Worm (Caenorhabditis elegans) whole organism, L4 larva: ENCODE measurements around the gene H10E21.1.

Experiments
- F37D6.2 ChIP-seq: sonication (generic microtip); optimal IDR thresholded peaks from 2 replicates; lab custom pipeline; 2016; ENCODE audit warnings: mild to moderate bottlenecking, missing genetic modification characterization, missing compliant biosample characterization
- R02D3.7 ChIP-seq: fragments of 150-350 bp; sonication (generic microtip); optimal IDR thresholded peaks from 3 replicates; lab custom pipeline; 2014; ENCODE audit warnings: missing biosample characterization, missing genetic modification characterization
- Y48G9A.11 ChIP-seq: fragments of 200-800 bp; sonication (Bioruptor generic); IDR thresholded peaks from 2 replicates; pipeline ENCODE4 v1.3.6; 2022; ENCODE audit warnings: missing genetic modification reagents, missing genetic modification characterization, missing compliant biosample characterization
- Y75B8A.6 ChIP-seq: fragments of 200-800 bp; sonication (Bioruptor generic); IDR thresholded peaks from 2 replicates; pipeline ENCODE4 v1.3.6; 2022; ENCODE audit warnings: missing genetic modification reagents, missing genetic modification characterization, missing compliant biosample characterization
- arid-1 ChIP-seq: fragments of 200-800 bp; sonication (Bioruptor generic); conservative IDR thresholded peaks from 2 replicates; pipeline ENCODE4 v1.3.6; 2022; ENCODE audit warnings: missing genetic modification reagents, missing genetic modification characterization, missing compliant biosample characterization
- ceh-28 ChIP-seq: fragments of 150-350 bp; optimal IDR thresholded peaks from 2 replicates; lab custom pipeline; 2014; ENCODE audit warnings: missing biosample characterization, missing genetic modification reagents, missing genetic modification characterization
- ceh-82 ChIP-seq: sonication (generic microtip); optimal IDR thresholded peaks from 2 replicates; lab custom pipeline; 2017; ENCODE audit warnings: missing biosample characterization, missing genetic modification characterization
- ces-1 ChIP-seq: fragments of 150-350 bp; sonication (generic microtip); optimal IDR thresholded peaks from 4 replicates; lab custom pipeline; 2014; ENCODE audit warnings: missing biosample characterization, missing genetic modification reagents, missing genetic modification characterization
- daf-12 ChIP-seq: fragments of 150-350 bp; optimal IDR thresholded peaks from 2 replicates; lab custom pipeline; 2014; ENCODE audit warnings: missing biosample characterization, missing genetic modification reagents, missing genetic modification characterization
- daf-16 ChIP-seq, 3 experiments: sonication (generic microtip); optimal IDR thresholded peaks; 2 replicates each; lab custom pipeline; 2016 to 2017; ENCODE audit warnings: missing genetic modification characterization in 3 of 3, missing genetic modification reagents in 3 of 3, mild to moderate bottlenecking in 2 of 3, missing compliant biosample characterization in 2 of 3, missing biosample characterization in 1 of 3, moderate library complexity in 1 of 3
- dmd-6 ChIP-seq: fragments of 200-800 bp; sonication (Bioruptor generic); IDR thresholded peaks from 2 replicates; pipeline ENCODE4 v1.3.6; 2022; ENCODE audit warnings: missing genetic modification reagents, missing genetic modification characterization, missing compliant biosample characterization
- dve-1 ChIP-seq: sonication (generic microtip); optimal IDR thresholded peaks from 2 replicates; lab custom pipeline; 2017; ENCODE audit warnings: antibody characterized with exemption, mild to moderate bottlenecking, missing genetic modification characterization, missing compliant biosample characterization; ENCODE audit not compliant: insufficient read depth
- egl-43 ChIP-seq: fragments of 200-800 bp; sonication (Bioruptor generic); IDR thresholded peaks from 2 replicates; pipeline ENCODE4 v1.3.6; 2022; ENCODE audit warnings: missing genetic modification reagents, missing genetic modification characterization, missing compliant biosample characterization
- hlh-11 ChIP-seq: fragments of 200-800 bp; sonication (Bioruptor generic); optimal IDR thresholded peaks from 2 replicates; lab custom pipeline; 2018; ENCODE audit warnings: mild to moderate bottlenecking, missing genetic modification characterization, missing compliant biosample characterization
- hlh-30 ChIP-seq: sonication (generic microtip); optimal IDR thresholded peaks from 2 replicates; lab custom pipeline; 2017; ENCODE audit warnings: antibody characterized with exemption, mild to moderate bottlenecking, missing genetic modification characterization, missing compliant biosample characterization; ENCODE audit not compliant: insufficient read depth
- jun-1 ChIP-seq: fragments of 150-350 bp; optimal IDR thresholded peaks from 2 replicates; lab custom pipeline; 2014; ENCODE audit warnings: missing biosample characterization, missing genetic modification reagents, missing genetic modification characterization
- lin-13 ChIP-seq: fragments of 150-350 bp; optimal IDR thresholded peaks from 2 replicates; lab custom pipeline; 2014; ENCODE audit warnings: missing biosample characterization, missing genetic modification reagents, missing genetic modification characterization
- lin-15B ChIP-seq: fragments of 150-350 bp; sonication (generic microtip); optimal IDR thresholded peaks from 3 replicates; lab custom pipeline; 2014; ENCODE audit warnings: missing biosample characterization, missing genetic modification characterization
- lsy-2 ChIP-seq, 2 experiments: fragments of 150-350 bp in 1 of 2; sonication (generic microtip) in 1 of 2; optimal IDR thresholded peaks; 2 replicates each; lab custom pipeline; 2014 to 2017; ENCODE audit warnings: missing biosample characterization in 2 of 2, missing genetic modification characterization in 2 of 2
- mdl-1 ChIP-seq, 2 experiments: fragments of 150-350 bp in 1 of 2; sonication (generic microtip) in 1 of 2; optimal IDR thresholded peaks; 2 replicates each; lab custom pipeline; 2014 to 2017; ENCODE audit warnings: missing biosample characterization in 2 of 2, missing genetic modification characterization in 2 of 2
- mep-1 ChIP-seq: fragments of 150-350 bp; sonication (generic microtip); optimal IDR thresholded peaks from 3 replicates; lab custom pipeline; 2014; ENCODE audit warnings: missing biosample characterization, missing genetic modification characterization
- mes-2 ChIP-seq: sonication (generic microtip); optimal IDR thresholded peaks from 2 replicates; lab custom pipeline; 2016; ENCODE audit warnings: missing genotype, mild to moderate bottlenecking, missing genetic modification characterization, missing compliant biosample characterization; ENCODE audit not compliant: poor library complexity, severe bottlenecking
- mxl-3 ChIP-seq: fragments of 200-800 bp; sonication (Bioruptor generic); optimal IDR thresholded peaks from 2 replicates; lab custom pipeline; 2018; ENCODE audit warnings: mild to moderate bottlenecking, missing genetic modification characterization, missing compliant biosample characterization
- nhr-111 ChIP-seq: fragments of 200-800 bp; sonication (Bioruptor generic); optimal IDR thresholded peaks from 2 replicates; lab custom pipeline; 2018; ENCODE audit warnings: mild to moderate bottlenecking, missing genetic modification characterization, missing compliant biosample characterization
- nhr-237 ChIP-seq: sonication (generic microtip); optimal IDR thresholded peaks from 2 replicates; lab custom pipeline; 2017; ENCODE audit warnings: missing biosample characterization, missing genetic modification characterization
- nhr-28 ChIP-seq: fragments of 150-350 bp; optimal IDR thresholded peaks from 2 replicates; lab custom pipeline; 2014; ENCODE audit warnings: missing biosample characterization, missing genetic modification characterization
- nhr-41 ChIP-seq: fragments of 200-800 bp; sonication (Bioruptor generic); IDR thresholded peaks from 2 replicates; pipeline ENCODE4 v1.3.6; 2022; ENCODE audit warnings: missing genetic modification reagents, missing genetic modification characterization, missing compliant biosample characterization
- nhr-6 ChIP-seq: fragments of 150-350 bp; optimal IDR thresholded peaks from 2 replicates; lab custom pipeline; 2014; ENCODE audit warnings: missing biosample characterization, missing genetic modification characterization
- nhr-76 ChIP-seq: fragments of 150-350 bp; optimal IDR thresholded peaks from 2 replicates; lab custom pipeline; 2014; ENCODE audit warnings: missing biosample characterization, missing genetic modification characterization
- nhr-77 ChIP-seq: fragments of 150-350 bp; optimal IDR thresholded peaks from 2 replicates; lab custom pipeline; 2014; ENCODE audit warnings: missing biosample characterization, missing genetic modification characterization
- php-3 ChIP-seq: fragments of 200-800 bp; sonication (Bioruptor generic); IDR thresholded peaks from 2 replicates; pipeline ENCODE4 v1.3.6; 2022; ENCODE audit warnings: missing genetic modification reagents, missing genetic modification characterization, missing compliant biosample characterization
- pqm-1 ChIP-seq: sonication (generic microtip); optimal IDR thresholded peaks from 2 replicates; lab custom pipeline; 2017; ENCODE audit warnings: missing biosample characterization, missing genetic modification characterization
- set-16 ChIP-seq: fragments of 200-800 bp; sonication (Bioruptor generic); IDR thresholded peaks from 2 replicates; pipeline ENCODE4 v1.3.6; 2022; ENCODE audit warnings: missing genetic modification reagents, missing genetic modification characterization, missing compliant biosample characterization
- spr-3 ChIP-seq: fragments of 200-800 bp; sonication (Bioruptor generic); optimal IDR thresholded peaks from 2 replicates; lab custom pipeline; 2018; ENCODE audit warnings: mild to moderate bottlenecking, missing genetic modification characterization, missing compliant biosample characterization
- unc-62 ChIP-seq, 3 experiments: fragments of 150-350 bp in 1 of 3; sonication (generic microtip); optimal IDR thresholded peaks in 2 of 3; peaks in 1 of 3; 1 replicate in 1 of 3; 2 replicates in 2 of 3; lab custom pipeline; 2014 to 2017; ENCODE audit warnings: missing biosample characterization in 3 of 3, missing genetic modification characterization in 3 of 3, missing genetic modification reagents in 3 of 3, missing genotype in 1 of 3
- zfp-2 ChIP-seq: sonication (generic microtip); optimal IDR thresholded peaks from 2 replicates; lab custom pipeline; 2016; ENCODE audit warnings: mild to moderate bottlenecking, missing genetic modification characterization, missing compliant biosample characterization
- zip-2 ChIP-seq: fragments of 150-350 bp; optimal IDR thresholded peaks from 2 replicates; lab custom pipeline; 2014; ENCODE audit warnings: missing biosample characterization, missing genetic modification characterization
- ztf-7 ChIP-seq: fragments of 150-350 bp; optimal IDR thresholded peaks from 2 replicates; lab custom pipeline; 2014; ENCODE audit warnings: missing biosample characterization, missing genetic modification characterization

The H10E21.1 gene

DNA sequence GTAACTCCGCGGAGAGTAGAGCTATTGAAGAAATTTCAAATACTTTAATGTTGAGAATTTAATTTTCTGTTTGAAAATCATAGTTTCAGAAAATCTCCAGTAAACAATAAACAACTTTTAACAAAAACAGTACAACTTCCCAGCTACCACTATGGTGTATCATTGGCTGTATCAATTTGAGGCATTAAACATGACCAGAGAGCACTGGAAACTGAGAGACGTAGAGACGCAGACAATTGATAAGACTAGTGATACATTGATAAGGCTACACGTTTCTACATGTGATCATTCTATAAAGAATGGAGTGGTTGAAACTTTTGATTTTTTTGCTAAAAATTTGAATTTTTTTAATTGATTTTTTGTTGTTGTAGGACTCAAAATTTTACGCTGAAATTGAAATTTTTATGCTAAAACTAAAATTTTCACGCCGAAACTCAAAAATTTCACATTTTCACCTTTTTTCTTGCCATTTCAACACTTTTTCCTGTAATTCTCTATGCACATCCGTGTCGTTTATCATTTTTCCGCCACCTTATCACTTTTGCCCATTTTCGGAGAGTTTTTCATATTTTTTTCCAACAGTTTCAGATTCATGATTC lies at the start of gene H10E21.1:
H10E21.1 (plus strand) TSS at position 549 of the 599 bp plus-strand sequence.
- peak in 1 of 2 experiments; percentile 47 for TF ChIP-seq unc-62 (GFP tag; optimal IDR thresholded peaks at IDR 0.05 in 1 of 2; lab: Kevin White, UChicago)
- no peak for TF ChIP-seq unc-62 (tag; optimal IDR thresholded peaks at IDR 0.05; lab: Kevin White, UChicago)
- no peak for TF ChIP-seq ces-1 (GFP tag; lab: Kevin White, UChicago)
- no peak for TF ChIP-seq arid-1 (GFP tag; lab: Robert Waterston, UW)
- no peak for TF ChIP-seq nhr-237 (tag; lab: Kevin White, UChicago)
- no peak for TF ChIP-seq lin-13 (GFP tag; lab: Kevin White, UChicago)
- peak; percentile 60 for TF ChIP-seq hlh-11 (tag; lab: Kevin White, UChicago)
- TF ChIP-seq F37D6.2 (tag; lab: Kevin White, UChicago) = no peak
- no peak for TF ChIP-seq ceh-82 (tag; lab: Kevin White, UChicago)
- TF ChIP-seq hlh-30 (tag; lab: Kevin White, UChicago) = peak; percentile 75
- TF ChIP-seq pqm-1 (tag; lab: Kevin White, UChicago) = peak; percentile 78
- TF ChIP-seq mdl-1 (tag; optimal IDR thresholded peaks at IDR 0.05; lab: Kevin White, UChicago) = peak in 1 of 2 experiments; percentile 45
- TF ChIP-seq R02D3.7 (tag; lab: Kevin White, UChicago) = no peak
- peak; percentile 35 for TF ChIP-seq mxl-3 (GFP tag; lab: Kevin White, UChicago)
- TF ChIP-seq zip-2 (tag; lab: Kevin White, UChicago) = peak; percentile 0
- no peak for TF ChIP-seq Y48G9A.11 (GFP tag; lab: Robert Waterston, UW)
- TF ChIP-seq mep-1 (tag; lab: Kevin White, UChicago) = peak; percentile 14
- peak; percentile 57 for TF ChIP-seq dmd-6 (GFP tag; lab: Robert Waterston, UW)
- TF ChIP-seq daf-16 (GFP tag; optimal IDR thresholded peaks at IDR 0.05; lab: Kevin White, UChicago) = no peak
- peak; percentile 79 for TF ChIP-seq daf-16 (tag; optimal IDR thresholded peaks at IDR 0.05; lab: Kevin White, UChicago)
- TF ChIP-seq egl-43 = no peak
- TF ChIP-seq php-3 (GFP tag; lab: Robert Waterston, UW) = peak; percentile 58; the same call in 1 of the 2 replicates
- no peak for TF ChIP-seq lin-15B (tag; lab: Kevin White, UChicago)
- TF ChIP-seq mes-2 (tag; lab: Kevin White, UChicago) = peak; percentile 47
- no peak for TF ChIP-seq nhr-76 (tag; lab: Kevin White, UChicago)
- TF ChIP-seq nhr-77 (tag; lab: Kevin White, UChicago) = peak; percentile 48
- no peak for TF ChIP-seq jun-1 (tag; lab: Kevin White, UChicago)
- no peak for TF ChIP-seq ceh-28 (tag; lab: Kevin White, UChicago)
- TF ChIP-seq dve-1 (tag; lab: Kevin White, UChicago) = peak; percentile 75
- TF ChIP-seq lsy-2 (tag; optimal IDR thresholded peaks at IDR 0.05; lab: Kevin White, UChicago) = peak in 1 of 2 experiments; percentile 15
- TF ChIP-seq daf-12 = no peak
- TF ChIP-seq nhr-28 = peak; percentile 95
- no peak for TF ChIP-seq Y75B8A.6 (GFP tag; lab: Robert Waterston, UW)
- no peak for TF ChIP-seq spr-3 (GFP tag; lab: Kevin White, UChicago)

DNA sequence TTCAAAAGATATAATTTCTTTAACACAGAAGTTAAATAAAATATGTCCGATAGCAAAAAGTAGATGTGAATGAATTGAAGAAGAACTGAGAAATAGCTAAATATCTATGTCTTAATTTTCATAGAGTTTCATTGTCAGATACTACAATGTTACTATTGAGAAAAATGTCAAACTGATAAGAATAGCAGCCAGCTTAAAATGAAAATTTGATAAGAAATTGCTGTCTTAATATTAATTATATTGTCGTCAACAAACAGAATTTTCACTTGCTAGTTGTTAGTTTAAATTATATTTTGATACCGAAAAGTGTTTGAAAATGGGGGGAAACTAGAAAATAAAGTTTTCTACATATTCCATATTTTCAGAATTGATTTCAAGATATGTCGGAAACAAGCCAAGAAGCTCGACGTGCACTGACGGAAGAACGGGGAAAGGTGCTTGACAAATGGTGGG lies 12.6 kb upstream of the H10E21.1 start, which contains the start of the genes fbxa-6, cTel54X.2 and npr-30:
fbxa-6 (minus strand) TSS at position 179 of the 453 bp plus-strand sequence.
cTel54X.2 (plus strand) TSS at position 360 of the 453 bp plus-strand sequence.
npr-30 (plus strand) TSS at position 403 of the 453 bp plus-strand sequence.
- TF ChIP-seq zfp-2 (tag; lab: Kevin White, UChicago) = no peak
- no peak for TF ChIP-seq nhr-6 (tag; lab: Kevin White, UChicago)
- no peak for TF ChIP-seq daf-16 (GFP tag; optimal IDR thresholded peaks at IDR 0.05; lab: Kevin White, UChicago)
- TF ChIP-seq daf-16 (tag; optimal IDR thresholded peaks at IDR 0.05; lab: Kevin White, UChicago) = peak; percentile 60
- TF ChIP-seq nhr-77 (tag; lab: Kevin White, UChicago) = peak; percentile 27
- TF ChIP-seq R02D3.7 (tag; lab: Kevin White, UChicago) = no peak
- no peak for TF ChIP-seq ces-1 (GFP tag; lab: Kevin White, UChicago)
- TF ChIP-seq pqm-1 (tag; lab: Kevin White, UChicago) = peak; percentile 73
- TF ChIP-seq nhr-41 (GFP tag; lab: Robert Waterston, UW) = no peak
- TF ChIP-seq dve-1 (tag; lab: Kevin White, UChicago) = peak; percentile 20
- no peak for TF ChIP-seq set-16 (GFP tag; lab: Robert Waterston, UW)
- TF ChIP-seq ztf-7 (tag; lab: Kevin White, UChicago) = no peak
- TF ChIP-seq nhr-111 (GFP tag; lab: Kevin White, UChicago) = no peak
- TF ChIP-seq nhr-28 = peak; percentile 64
